Fruit fly (Drosophila melanogaster): ENCODE data around the gene mthl10.

The mthl10 gene

dm6 chr3L:331842-332802 lies 10.6 kb downstream of the mthl10 start, which contains the start of gene mthl9 (continued):
- peak; percentile 30; the same call in 1 of the 2 replicates for TF ChIP-seq CG9932 (GFP tag; IDR thresholded peaks at IDR 0.05)
- TF ChIP-seq CG34422 (GFP tag; IDR thresholded peaks at IDR 0.05) = peak; percentile 56; the same call in 1 of the 3 replicates
- TF ChIP-seq hbn (GFP tag; IDR thresholded peaks at IDR 0.05; ENCODE audit: partially characterized antibody) = peak; percentile 49; the same call in 1 of the 2 replicates
- TF ChIP-seq Fer1 (GFP tag; optimal IDR thresholded peaks at IDR 0.05) = peak; percentile 62
- TF ChIP-seq vvl (GFP tag; IDR thresholded peaks at IDR 0.05) = peak; percentile 56
- TF ChIP-seq CG8924 (tag; optimal IDR thresholded peaks at IDR 0.05) = peak; percentile 10
- TF ChIP-seq Hr39 (optimal IDR thresholded peaks at IDR 0.05) = no peak
- no peak for TF ChIP-seq br (optimal IDR thresholded peaks at IDR 0.05)
- peak; percentile 32 for TF ChIP-seq gfzf (GFP tag; optimal IDR thresholded peaks at IDR 0.05)
- TF ChIP-seq mam (GFP tag; optimal IDR thresholded peaks at IDR 0.05) = no peak
- peak; percentile 45 for TF ChIP-seq CG6765 (GFP tag; optimal IDR thresholded peaks at IDR 0.05)
- TF ChIP-seq BtbVII (GFP tag; optimal IDR thresholded peaks at IDR 0.05) = peak; percentile 57
- no peak for TF ChIP-seq Dip3 (GFP tag; optimal IDR thresholded peaks at IDR 0.05)
- no peak for TF ChIP-seq CG17186 (GFP tag; optimal IDR thresholded peaks at IDR 0.05)
- peak; percentile 34; the same call in 1 of the 2 replicates for TF ChIP-seq CG32532 (GFP tag; IDR thresholded peaks at IDR 0.05)
- no peak for TF ChIP-seq CG12942 (GFP tag; optimal IDR thresholded peaks at IDR 0.05)
- TF ChIP-seq CG14860 (GFP tag; IDR thresholded peaks at IDR 0.05; ENCODE audit: partially characterized antibody) = no peak
- TF ChIP-seq NFAT (GFP tag; IDR thresholded peaks at IDR 0.05) = peak; percentile 30; the same call in 1 of the 2 replicates
- TF ChIP-seq Myb (GFP tag; optimal IDR thresholded peaks at IDR 0.05) = peak; percentile 84

dm6 chr3L:329153-329698 lies 13.5 kb downstream of the mthl10 start:
- TF ChIP-seq Fer3 (tag; optimal IDR thresholded peaks at IDR 0.05) (peak; percentile 26), Hand (GFP tag; optimal IDR thresholded peaks at IDR 0.05) (no peak), gcm (GFP tag; optimal IDR thresholded peaks at IDR 0.05) (no peak), CHES-1-like (GFP tag; optimal IDR thresholded peaks at IDR 0.05) (no peak), dimm (GFP tag; IDR thresholded peaks at IDR 0.05) (no peak), CG3281 (GFP tag; optimal IDR thresholded peaks at IDR 0.05) (no peak), lbe (GFP tag; optimal IDR thresholded peaks at IDR 0.05) (no peak), CG12391 (tag; optimal IDR thresholded peaks at IDR 0.05) (no peak), onecut (GFP tag; IDR thresholded peaks at IDR 0.05) (peak; percentile 41; the same call in 1 of the 2 replicates), jing (GFP tag; optimal IDR thresholded peaks at IDR 0.05) (no peak), CG12155 (GFP tag; optimal IDR thresholded peaks at IDR 0.05) (no peak), CG34224 (GFP tag; IDR thresholded peaks at IDR 0.05; ENCODE audit: partially characterized antibody) (peak; percentile 40; the same call in 1 of the 3 replicates), Eip74EF (GFP tag; optimal IDR thresholded peaks at IDR 0.05) (no peak), CG17186 (GFP tag; optimal IDR thresholded peaks at IDR 0.05) (no peak), slou (GFP tag; optimal IDR thresholded peaks at IDR 0.05) (no peak), CG8388 (GFP tag; optimal IDR thresholded peaks at IDR 0.05) (peak; percentile 86), CkIIα-i1 (GFP tag; IDR thresholded peaks at IDR 0.05) (no peak), tna (GFP tag; IDR thresholded peaks at IDR 0.05; ENCODE audit: partially characterized antibody) (peak; percentile 17; the same call in 1 of the 2 replicates), Nf-YC (tag; optimal IDR thresholded peaks at IDR 0.05) (peak; percentile 10), CG15514 (GFP tag; optimal IDR thresholded peaks at IDR 0.05) (peak; percentile 64), Chrac-16 (GFP tag; optimal IDR thresholded peaks at IDR 0.05) (no peak), Hey (tag; optimal IDR thresholded peaks at IDR 0.05) (no peak), B-H1 (GFP tag; IDR thresholded peaks at IDR 0.05) (no peak), CG6854 (GFP tag; optimal IDR thresholded peaks at IDR 0.05) (no peak), otp (GFP tag; IDR thresholded peaks at IDR 0.05) (no peak), D (optimal IDR thresholded peaks at IDR 0.05) (no peak), D (GFP tag; optimal IDR thresholded peaks at IDR 0.05) (no peak), sens (GFP tag) (peak; percentile 3), Lpt (GFP tag; optimal IDR thresholded peaks at IDR 0.05) (no peak), kah (GFP tag; optimal IDR thresholded peaks at IDR 0.05) (no peak)
